Fruit fly (Drosophila melanogaster): ENCODE measurements around the gene CG31121.

The CG31121 gene

DNA sequence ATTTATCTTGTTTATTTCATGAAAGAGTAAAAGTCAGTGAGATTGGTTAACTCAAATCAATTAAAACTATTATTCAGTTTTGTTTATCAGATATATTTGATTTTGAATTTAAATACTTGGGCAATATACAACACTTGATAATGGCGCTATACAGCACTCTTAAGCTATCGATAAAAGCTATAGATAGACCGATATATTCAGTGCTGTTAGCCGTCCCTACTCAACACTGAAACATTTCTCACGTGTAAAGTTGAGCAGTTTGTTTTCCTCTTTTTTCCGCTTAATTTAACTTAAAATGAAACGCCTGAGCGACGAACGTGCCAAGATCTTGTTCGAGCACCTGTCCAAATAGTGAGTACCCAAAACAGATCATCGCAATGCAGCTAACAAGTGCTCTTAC, 44.0 kb downstream of the CG31121 start, which contains the start of gene CG7006:
Gene CG7006, plus strand, starts transcription at position 208 of the 400 bp plus-strand sequence.
- no peak for TF ChIP-seq CrebA (GFP tag; optimal IDR thresholded peaks at IDR 0.05; ENCODE audit: borderline replicate concordance)
- no peak for TF ChIP-seq sage (GFP tag; optimal IDR thresholded peaks at IDR 0.05)
- peak; percentile 71 for TF ChIP-seq OdsH (GFP tag; optimal IDR thresholded peaks at IDR 0.05)
- TF ChIP-seq dmrt93B (GFP tag; optimal IDR thresholded peaks at IDR 0.05) = peak; percentile 54
- TF ChIP-seq Dfd (GFP tag; optimal IDR thresholded peaks at IDR 0.05) = no peak
- peak; percentile 89 for TF ChIP-seq rgr (GFP tag; optimal IDR thresholded peaks at IDR 0.05)
- TF ChIP-seq psq (GFP tag; optimal IDR thresholded peaks at IDR 0.05) = peak; percentile 74
- peak; percentile 2 for TF ChIP-seq Mio (GFP tag; optimal IDR thresholded peaks at IDR 0.05)
- TF ChIP-seq Rel (GFP tag; optimal IDR thresholded peaks at IDR 0.05) = no peak
- peak; percentile 27 for TF ChIP-seq Rel (tag; optimal IDR thresholded peaks at IDR 0.05)
- no peak for TF ChIP-seq N (GFP tag; optimal IDR thresholded peaks at IDR 0.05)
- no peak for TF ChIP-seq brk (GFP tag; optimal IDR thresholded peaks at IDR 0.05)
- TF ChIP-seq CG9705 (GFP tag; optimal IDR thresholded peaks at IDR 0.05) = peak; percentile 74
- TF ChIP-seq ey (GFP tag; optimal IDR thresholded peaks at IDR 0.05) = peak; percentile 74
- TF ChIP-seq Hr78 (GFP tag; optimal IDR thresholded peaks at IDR 0.05) = no peak
- peak; percentile 76 for TF ChIP-seq dsf (GFP tag; optimal IDR thresholded peaks at IDR 0.05; ENCODE audit: borderline replicate concordance)
- no peak for TF ChIP-seq lola (GFP tag; optimal IDR thresholded peaks at IDR 0.05)
- no peak for TF ChIP-seq usp (GFP tag; optimal IDR thresholded peaks at IDR 0.05)
- TF ChIP-seq Hr83 (GFP tag; optimal IDR thresholded peaks at IDR 0.05; ENCODE audit: poor library complexity, severe bottlenecking) = peak; percentile 98
- TF ChIP-seq HLH106 (tag; optimal IDR thresholded peaks at IDR 0.05) = peak; percentile 69
- peak; percentile 63 for TF ChIP-seq Myc (optimal IDR thresholded peaks at IDR 0.05)
- peak; percentile 89 for TF ChIP-seq Jra (GFP tag; optimal IDR thresholded peaks at IDR 0.05)
- TF ChIP-seq tai (GFP tag; optimal IDR thresholded peaks at IDR 0.05) = no peak
- peak; percentile 85 for TF ChIP-seq h (GFP tag; optimal IDR thresholded peaks at IDR 0.05)
- no peak for TF ChIP-seq pan (optimal IDR thresholded peaks at IDR 0.05)
- peak; percentile 27 for TF ChIP-seq jim (GFP tag; optimal IDR thresholded peaks at IDR 0.05)
- TF ChIP-seq GATAd (GFP tag; optimal IDR thresholded peaks at IDR 0.05) = peak; percentile 46
- TF ChIP-seq br (GFP tag; optimal IDR thresholded peaks at IDR 0.05) = peak; percentile 80
- no peak for TF ChIP-seq Abd-B (GFP tag; optimal IDR thresholded peaks at IDR 0.05)
- no peak for TF ChIP-seq Sp1 (GFP tag; optimal IDR thresholded peaks at IDR 0.05)
- peak; percentile 21 for TF ChIP-seq Vsx2 (GFP tag; optimal IDR thresholded peaks at IDR 0.05; ENCODE audit: partially characterized antibody)
- peak; percentile 97 for TF ChIP-seq Hnf4 (GFP tag; optimal IDR thresholded peaks at IDR 0.05)
- TF ChIP-seq woc (GFP tag; optimal IDR thresholded peaks at IDR 0.05) = no peak
- TF ChIP-seq foxo (GFP tag; optimal IDR thresholded peaks at IDR 0.05) = peak in 1 of 2 experiments; percentile 88
- no peak for TF ChIP-seq Dif (GFP tag; optimal IDR thresholded peaks at IDR 0.05; ENCODE audit: partially characterized antibody)
- no peak for TF ChIP-seq fru (GFP tag; optimal IDR thresholded peaks at IDR 0.05)
- peak; percentile 78 for TF ChIP-seq sv (GFP tag; optimal IDR thresholded peaks at IDR 0.05)
- no peak for TF ChIP-seq dl (GFP tag; optimal IDR thresholded peaks at IDR 0.05; ENCODE audit: insufficient read depth in 1 of 2, partially characterized antibody in 2 of 2)
- no peak for TF ChIP-seq CG32264 (GFP tag; optimal IDR thresholded peaks at IDR 0.05)

DNA sequence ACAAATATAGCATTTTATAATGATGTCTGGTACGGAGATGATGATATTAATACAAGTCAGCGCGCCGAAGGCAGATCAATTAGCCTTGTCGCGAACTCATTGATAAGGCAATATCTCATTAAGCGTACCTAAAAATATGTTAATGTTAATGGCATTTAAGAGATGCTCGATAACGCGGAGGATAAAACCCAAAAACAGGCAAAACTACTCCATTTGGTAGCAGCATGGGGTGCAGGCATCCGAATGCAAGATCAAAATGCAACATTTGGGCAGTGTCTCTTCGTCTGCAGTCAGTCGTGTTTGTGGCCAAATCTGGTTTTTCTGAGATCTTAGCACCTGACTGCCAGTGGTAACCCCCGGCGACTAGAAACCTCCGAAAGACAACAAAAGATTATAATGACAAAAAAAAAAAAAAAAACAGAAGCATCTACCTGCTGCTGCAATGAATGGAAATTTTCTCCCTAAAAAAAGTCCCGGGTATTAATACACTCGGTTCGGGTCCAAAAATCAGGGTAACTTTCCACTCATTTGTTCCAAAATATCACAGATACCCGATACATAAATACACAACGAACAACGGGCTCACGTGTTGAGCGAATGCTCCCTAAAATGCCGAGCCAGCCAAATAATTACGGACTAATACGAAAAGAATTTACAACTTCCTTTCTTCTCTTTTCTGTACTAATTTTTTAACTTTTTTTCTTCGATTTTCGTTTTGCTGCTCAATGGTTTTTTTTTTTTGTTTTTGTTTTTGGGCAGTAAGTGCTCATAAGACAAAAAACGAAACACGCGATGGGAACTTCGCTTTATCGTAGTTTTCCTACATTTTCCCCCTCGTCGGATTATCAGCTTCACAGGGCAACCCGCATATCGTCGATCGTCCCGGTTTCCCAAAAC, 48.2 kb downstream of the CG31121 start:
- TF ChIP-seq Rel (GFP tag; optimal IDR thresholded peaks at IDR 0.05) = no peak
- peak; percentile 52 for TF ChIP-seq Rel (tag; optimal IDR thresholded peaks at IDR 0.05)
- TF ChIP-seq Vsx2 (GFP tag; optimal IDR thresholded peaks at IDR 0.05; ENCODE audit: partially characterized antibody) = no peak
- no peak for TF ChIP-seq CrebA (GFP tag; optimal IDR thresholded peaks at IDR 0.05; ENCODE audit: borderline replicate concordance)
- no peak for TF ChIP-seq Mio (GFP tag; optimal IDR thresholded peaks at IDR 0.05)
